Worm (Caenorhabditis elegans): ENCODE data around the gene C16B8.3.

DNA sequence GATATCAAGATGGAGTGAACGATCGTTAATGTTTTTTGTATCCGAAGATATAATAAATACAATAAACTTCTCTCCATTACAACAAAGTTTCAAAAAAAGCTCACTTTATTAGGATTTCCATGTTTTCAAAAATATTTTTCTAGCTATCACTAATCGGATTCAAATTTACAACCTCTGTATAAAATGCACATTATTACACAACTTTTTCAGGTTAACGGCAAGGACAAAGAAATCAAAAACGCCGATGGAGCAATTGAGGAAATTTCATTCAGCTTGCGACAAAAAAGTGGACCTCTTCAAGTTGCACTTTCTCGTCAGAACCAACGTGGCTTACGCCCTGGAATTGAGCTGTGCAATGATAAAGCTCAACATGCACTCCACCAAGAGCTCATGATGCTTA is 38.5 kb upstream of the C16B8.3 start:
- TF ChIP-seq ztf-11 (tag; optimal IDR thresholded peaks at IDR 0.05) (no peak), mdl-1 (tag; optimal IDR thresholded peaks at IDR 0.05) (no peak), aha-1 (tag; optimal IDR thresholded peaks at IDR 0.05) (no peak)
